Fruit fly (Drosophila melanogaster) whole organism, prepupa: ENCODE measurements around the gene CG32755.

ENCODE experiments used
- Blimp-1 ChIP-seq: fragments of 200-800 bp; sonication (Bioruptor generic); optimal IDR thresholded peaks from 3 replicates; lab custom pipeline; 2017; ENCODE audit warnings: missing biosample characterization, missing genetic modification characterization, mild to moderate bottlenecking, moderate library complexity, missing genetic modification reagents
- CG10631 ChIP-seq: fragments of 200-800 bp; sonication (Bioruptor generic); optimal IDR thresholded peaks from 2 replicates; lab custom pipeline; 2016; ENCODE audit warnings: missing biosample characterization, missing genetic modification characterization
- CG10669 ChIP-seq: fragments of 200-800 bp; sonication (Bioruptor generic); optimal IDR thresholded peaks from 3 replicates; lab custom pipeline; 2018; ENCODE audit warnings: missing biosample characterization, mild to moderate bottlenecking, missing genetic modification characterization, moderate library complexity
- CG11294 ChIP-seq: fragments of 200-800 bp; sonication (Bioruptor generic); IDR thresholded peaks from 2 replicates; pipeline ENCODE4 v1.3.6; 2022; ENCODE audit warnings: missing biosample characterization, missing genetic modification characterization
- CG11902 ChIP-seq: fragments of 200-800 bp; sonication (Bioruptor generic); optimal IDR thresholded peaks from 3 replicates; lab custom pipeline; 2016; ENCODE audit warnings: missing biosample characterization, missing genetic modification characterization
- CG1621 ChIP-seq: fragments of 200-800 bp; sonication (Bioruptor generic); optimal IDR thresholded peaks from 3 replicates; lab custom pipeline; 2018; ENCODE audit warnings: missing biosample characterization, mild to moderate bottlenecking, missing genetic modification characterization
- CG16779 ChIP-seq: fragments of 200-800 bp; sonication (Bioruptor generic); optimal IDR thresholded peaks from 3 replicates; lab custom pipeline; 2017; ENCODE audit warnings: missing biosample characterization, mild to moderate bottlenecking, missing genetic modification characterization
- CG31627 ChIP-seq: fragments of 200-800 bp; sonication (Bioruptor generic); optimal IDR thresholded peaks from 3 replicates; lab custom pipeline; 2016; ENCODE audit warnings: missing biosample characterization, missing genetic modification characterization
- CG32006 ChIP-seq: fragments of 200-800 bp; sonication (Bioruptor generic); optimal IDR thresholded peaks from 3 replicates; lab custom pipeline; 2017; ENCODE audit warnings: missing biosample characterization, mild to moderate bottlenecking, missing genetic modification characterization
- CG3919 ChIP-seq: fragments of 200-800 bp; sonication (Bioruptor generic); optimal IDR thresholded peaks from 3 replicates; lab custom pipeline; 2016; ENCODE audit warnings: missing biosample characterization, missing genetic modification characterization
- CG4318 ChIP-seq: fragments of 200-800 bp; sonication (Bioruptor generic); optimal IDR thresholded peaks from 3 replicates; lab custom pipeline; 2017; ENCODE audit warnings: missing biosample characterization, mild to moderate bottlenecking, missing genetic modification characterization
- CG6163 ChIP-seq: fragments of 200-800 bp; sonication (Bioruptor generic); IDR thresholded peaks from 3 replicates; pipeline ENCODE4 v1.3.6; 2022; ENCODE audit warnings: missing biosample characterization, missing genetic modification characterization
- CG6276 ChIP-seq: fragments of 200-800 bp; sonication (Bioruptor generic); optimal IDR thresholded peaks from 2 replicates; lab custom pipeline; 2017; ENCODE audit warnings: missing biosample characterization, mild to moderate bottlenecking, missing genetic modification characterization
- CG6792 ChIP-seq: fragments of 200-800 bp; sonication (Bioruptor generic); optimal IDR thresholded peaks from 3 replicates; lab custom pipeline; 2016; ENCODE audit warnings: missing biosample characterization, missing genetic modification characterization
- CG6854 ChIP-seq: fragments of 200-800 bp; sonication (Bioruptor generic); optimal IDR thresholded peaks from 2 replicates; lab custom pipeline; 2017; ENCODE audit warnings: missing biosample characterization, mild to moderate bottlenecking, missing genetic modification characterization
- CG7368 ChIP-seq: fragments of 200-800 bp; sonication (Bioruptor generic); optimal IDR thresholded peaks from 3 replicates; lab custom pipeline; 2016; ENCODE audit warnings: missing biosample characterization, missing genetic modification characterization
- CG8119 ChIP-seq: fragments of 200-800 bp; sonication (Bioruptor generic); IDR thresholded peaks from 3 replicates; pipeline ENCODE4 v1.3.6; 2022; ENCODE audit warnings: missing biosample characterization, missing genetic modification characterization
- CG8632 ChIP-seq: fragments of 200-800 bp; sonication (Bioruptor generic); optimal IDR thresholded peaks from 3 replicates; lab custom pipeline; 2016; ENCODE audit warnings: missing biosample characterization, missing genetic modification characterization
- CG9139 ChIP-seq: fragments of 200-800 bp; sonication (Bioruptor generic); optimal IDR thresholded peaks from 3 replicates; lab custom pipeline; 2017; ENCODE audit warnings: missing biosample characterization, mild to moderate bottlenecking, missing genetic modification characterization
- Eip75B ChIP-seq: fragments of 200-800 bp; sonication (Bioruptor generic); optimal IDR thresholded peaks from 3 replicates; lab custom pipeline; 2016; ENCODE audit warnings: missing biosample characterization, missing genetic modification characterization
- Eip78C ChIP-seq: fragments of 200-800 bp; sonication (Bioruptor generic); peaks from one replicate; lab custom pipeline; 2016; ENCODE audit warnings: missing biosample characterization, missing genetic modification characterization
- Eip93F ChIP-seq: fragments of 200-800 bp; sonication (Bioruptor generic); optimal IDR thresholded peaks from 2 replicates; lab custom pipeline; 2016; ENCODE audit warnings: missing biosample characterization, mild to moderate bottlenecking, missing genetic modification characterization
- Ets21C ChIP-seq: fragments of 200-800 bp; sonication (Bioruptor generic); optimal IDR thresholded peaks from 3 replicates; lab custom pipeline; 2016; ENCODE audit warnings: missing biosample characterization, missing genetic modification characterization
- Ets96B ChIP-seq: fragments of 200-800 bp; optimal IDR thresholded peaks from 2 replicates; lab custom pipeline; 2019; ENCODE audit warnings: missing biosample characterization, mild to moderate bottlenecking, missing genetic modification characterization, moderate library complexity
- Gug ChIP-seq: fragments of 200-800 bp; sonication (Bioruptor generic); IDR thresholded peaks from 2 replicates; pipeline ENCODE4 v1.3.6; 2022; ENCODE audit warnings: missing biosample characterization, missing genetic modification characterization
- Hr38 ChIP-seq: sonication (Bioruptor generic); optimal IDR thresholded peaks from 2 replicates; lab custom pipeline; 2016; ENCODE audit warnings: missing biosample characterization, missing genetic modification characterization
- Hr39 ChIP-seq: fragments of 200-800 bp; sonication (Bioruptor generic); optimal IDR thresholded peaks from 2 replicates; lab custom pipeline; 2016; ENCODE audit warnings: missing biosample characterization, missing genetic modification characterization
- Hr4 ChIP-seq: fragments of 200-800 bp; sonication (Bioruptor generic); optimal IDR thresholded peaks from 3 replicates; lab custom pipeline; 2016; ENCODE audit warnings: missing biosample characterization, missing genetic modification characterization
- Lpt ChIP-seq: fragments of 200-800 bp; sonication (Bioruptor generic); optimal IDR thresholded peaks from 3 replicates; lab custom pipeline; 2016; ENCODE audit warnings: missing biosample characterization, missing genetic modification characterization
- Met ChIP-seq: fragments of 200-800 bp; sonication (Bioruptor generic); optimal IDR thresholded peaks from 3 replicates; lab custom pipeline; 2016; ENCODE audit warnings: missing biosample characterization, missing genetic modification characterization
- OdsH ChIP-seq: fragments of 200-800 bp; sonication (Bioruptor generic); optimal IDR thresholded peaks from 3 replicates; lab custom pipeline; 2016; ENCODE audit warnings: missing biosample characterization, missing genetic modification characterization
- Sox102F ChIP-seq: fragments of 200-800 bp; sonication (Bioruptor generic); optimal IDR thresholded peaks from 2 replicates; lab custom pipeline; 2016; ENCODE audit warnings: missing biosample characterization, mild to moderate bottlenecking, missing genetic modification characterization
- Sox14 ChIP-seq: fragments of 200-800 bp; sonication (Bioruptor generic); optimal IDR thresholded peaks from 3 replicates; lab custom pipeline; 2016; ENCODE audit warnings: missing biosample characterization, missing genetic modification characterization
- achi ChIP-seq: fragments of 200-800 bp; sonication (Bioruptor generic); optimal IDR thresholded peaks from 3 replicates; lab custom pipeline; 2016; ENCODE audit warnings: missing biosample characterization, missing genetic modification characterization
- acj6 ChIP-seq: fragments of 200-800 bp; sonication (Bioruptor generic); optimal IDR thresholded peaks from 3 replicates; lab custom pipeline; 2016; ENCODE audit warnings: missing biosample characterization, missing genetic modification characterization
- cyc ChIP-seq: fragments of 200-800 bp; sonication (Bioruptor generic); optimal IDR thresholded peaks from 3 replicates; lab custom pipeline; 2016; ENCODE audit warnings: missing biosample characterization, missing genetic modification characterization
- dac ChIP-seq: fragments of 200-800 bp; sonication (Bioruptor generic); optimal IDR thresholded peaks from 2 replicates; lab custom pipeline; 2017; ENCODE audit warnings: missing biosample characterization, mild to moderate bottlenecking, missing genetic modification characterization
- dsx ChIP-seq: fragments of 200-800 bp; optimal IDR thresholded peaks from 3 replicates; lab custom pipeline; 2019; ENCODE audit warnings: missing biosample characterization, mild to moderate bottlenecking, missing genetic modification characterization, moderate library complexity; ENCODE audit not compliant: poor library complexity, severe bottlenecking
- esn ChIP-seq: fragments of 200-800 bp; sonication (Bioruptor generic); optimal IDR thresholded peaks from 2 replicates; lab custom pipeline; 2016; ENCODE audit warnings: missing biosample characterization, mild to moderate bottlenecking, missing genetic modification characterization, moderate library complexity
- fd59A ChIP-seq: fragments of 200-800 bp; sonication (Bioruptor generic); optimal IDR thresholded peaks from 2 replicates; lab custom pipeline; 2017; ENCODE audit warnings: missing biosample characterization, mild to moderate bottlenecking, missing genetic modification characterization, missing genetic modification reagents
- fd85E ChIP-seq: fragments of 200-800 bp; sonication (Bioruptor generic); optimal IDR thresholded peaks from 3 replicates; lab custom pipeline; 2016; ENCODE audit warnings: missing biosample characterization, missing genetic modification characterization
- fkh ChIP-seq: fragments of 200-800 bp; sonication (Bioruptor generic); optimal IDR thresholded peaks from 3 replicates; lab custom pipeline; 2017; ENCODE audit warnings: missing biosample characterization, mild to moderate bottlenecking, missing genetic modification characterization, moderate library complexity
- pdm3 ChIP-seq: fragments of 200-800 bp; sonication (Bioruptor generic); optimal IDR thresholded peaks from 3 replicates; lab custom pipeline; 2016; ENCODE audit warnings: missing biosample characterization, missing genetic modification characterization
- salr ChIP-seq, 2 experiments: fragments of 200-800 bp; sonication (Bioruptor generic); optimal IDR thresholded peaks; 3 replicates each; lab custom pipeline; 2016 to 2018; ENCODE audit warnings: missing biosample characterization in 2 of 2, missing genetic modification characterization in 2 of 2, mild to moderate bottlenecking in 1 of 2
- svp ChIP-seq: fragments of 200-800 bp; sonication (Bioruptor generic); peaks from one replicate; lab custom pipeline; 2016; ENCODE audit warnings: missing biosample characterization, missing genetic modification characterization
- vri ChIP-seq: fragments of 200-800 bp; sonication (Bioruptor generic); optimal IDR thresholded peaks from 3 replicates; lab custom pipeline; 2016; ENCODE audit warnings: missing biosample characterization, mild to moderate bottlenecking, missing genetic modification characterization

CG32755 gene

dm6 chrX:5968094-5968723 lies 18.2 kb downstream of the CG32755 start (continued):
- TF ChIP-seq CG32006 = peak; percentile 79
- peak; percentile 62 for TF ChIP-seq Sox14 (GFP tag; lab: Kevin White, UChicago)
- no peak for TF ChIP-seq cyc (GFP tag; lab: Kevin White, UChicago)
- TF ChIP-seq vri (GFP tag; lab: Kevin White, UChicago) = no peak
- peak; percentile 54 for TF ChIP-seq pdm3 (GFP tag; lab: Kevin White, UChicago)
- TF ChIP-seq fd85E (GFP tag; lab: Kevin White, UChicago) = no peak
- peak; percentile 3 for TF ChIP-seq CG31627 (GFP tag; lab: Kevin White, UChicago)
- TF ChIP-seq CG10669 (GFP tag; lab: Kevin White, UChicago) = peak; percentile 53
- no peak for TF ChIP-seq Ets21C
- TF ChIP-seq Hr38 = no peak
- TF ChIP-seq CG6854 (GFP tag; lab: Kevin White, UChicago) = no peak
- TF ChIP-seq salr (GFP tag; optimal IDR thresholded peaks at IDR 0.05; lab: Kevin White, UChicago) = peak; percentile 53 to 58
- peak; percentile 30 for TF ChIP-seq fd59A
- TF ChIP-seq Sox102F (GFP tag; lab: Kevin White, UChicago) = peak; percentile 18
- peak; percentile 74 for TF ChIP-seq Hr4 (GFP tag; lab: Kevin White, UChicago)
- TF ChIP-seq CG3919 (GFP tag; lab: Kevin White, UChicago) = peak; percentile 65
- TF ChIP-seq CG6163 (GFP tag; lab: Robert Waterston, UW) = peak; percentile 91

DNA sequence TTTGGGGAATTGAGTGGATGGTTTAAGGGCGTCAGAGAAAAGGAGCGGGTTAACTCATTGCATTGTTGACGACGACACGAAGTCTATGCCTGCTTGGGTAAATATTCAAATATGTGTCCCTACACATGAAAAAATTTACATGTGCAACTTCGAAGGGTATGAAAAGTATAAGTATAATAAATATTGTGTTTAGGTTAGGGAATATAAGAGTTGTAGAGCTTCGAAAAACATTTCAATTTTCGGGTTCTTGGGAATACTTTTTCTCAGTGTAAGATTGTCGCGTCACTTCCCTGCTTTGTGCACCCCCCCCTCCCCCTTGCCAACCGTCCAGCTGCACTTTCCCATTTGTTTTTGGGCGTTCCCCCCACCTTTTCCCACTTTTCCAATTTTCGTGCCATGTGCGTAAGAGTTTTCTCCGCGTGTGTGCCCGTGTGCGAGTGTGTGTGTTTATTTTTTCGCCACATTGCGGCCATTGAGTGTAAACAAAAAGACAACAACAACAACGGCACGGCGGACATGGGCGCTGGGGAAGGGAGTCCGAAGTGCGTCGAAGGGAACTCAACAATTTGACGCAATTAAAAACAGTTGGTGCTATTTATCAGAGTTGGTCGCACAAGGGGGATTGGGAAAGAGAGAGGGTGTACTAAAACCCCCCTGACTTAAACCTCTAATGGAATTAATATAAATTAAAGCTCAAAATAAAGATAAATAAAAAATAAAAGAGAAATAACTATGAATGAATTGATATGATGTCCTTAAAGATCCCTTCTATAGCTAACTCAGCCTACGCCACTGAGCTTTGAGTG lies 20.0 kb downstream of the CG32755 start:
- TF ChIP-seq Hr39 (GFP tag; lab: Kevin White, UChicago) = no peak
- no peak for TF ChIP-seq CG11902 (GFP tag; lab: Kevin White, UChicago)
- TF ChIP-seq fd59A = no peak
- TF ChIP-seq CG6854 (GFP tag; lab: Kevin White, UChicago) = no peak
- peak; percentile 79 for TF ChIP-seq svp (GFP tag; lab: Kevin White, UChicago)
- peak; percentile 31 for TF ChIP-seq CG4318
- TF ChIP-seq CG31627 (GFP tag; lab: Kevin White, UChicago) = peak; percentile 25
- TF ChIP-seq CG6792 (GFP tag; lab: Kevin White, UChicago) = peak; percentile 34
- peak; percentile 43 for TF ChIP-seq Hr4 (GFP tag; lab: Kevin White, UChicago)
- TF ChIP-seq vri (GFP tag; lab: Kevin White, UChicago) = no peak
- TF ChIP-seq CG32006 = peak; percentile 62
- TF ChIP-seq Hr38 = no peak
- TF ChIP-seq CG11294 (GFP tag; lab: Robert Waterston, UW) = no peak
- TF ChIP-seq dsx (GFP tag; lab: Kevin White, UChicago) = peak; percentile 27
- TF ChIP-seq dac (GFP tag; lab: Kevin White, UChicago) = no peak
- peak; percentile 33 for TF ChIP-seq Ets96B (tag; lab: Kevin White, UChicago)
- TF ChIP-seq CG7368 = no peak
- no peak for TF ChIP-seq CG9139 (GFP tag; lab: Kevin White, UChicago)
- TF ChIP-seq Eip78C = peak; percentile 86
- peak; percentile 33 for TF ChIP-seq OdsH (GFP tag; lab: Kevin White, UChicago)
- TF ChIP-seq esn (GFP tag; lab: Kevin White, UChicago) = peak; percentile 50
- peak; percentile 39 for TF ChIP-seq fkh (GFP tag; lab: Kevin White, UChicago)
- TF ChIP-seq cyc (GFP tag; lab: Kevin White, UChicago) = peak; percentile 29
- TF ChIP-seq CG6163 (GFP tag; lab: Robert Waterston, UW) = peak; percentile 59
- TF ChIP-seq CG3919 (GFP tag; lab: Kevin White, UChicago) = peak; percentile 16
- TF ChIP-seq achi (GFP tag; lab: Kevin White, UChicago) = peak; percentile 38
- 0 out of 3 replicates have a peak, but pooled peaks have one; percentile 22 for TF ChIP-seq CG8119 (GFP tag; lab: Robert Waterston, UW)
- TF ChIP-seq Lpt = peak; percentile 10
- peak; percentile 31 for TF ChIP-seq CG8632 (GFP tag; lab: Kevin White, UChicago)
- peak; percentile 33 for TF ChIP-seq Gug
- no peak for TF ChIP-seq CG6276 (GFP tag; lab: Kevin White, UChicago)
- TF ChIP-seq Blimp-1 (GFP tag; lab: Kevin White, UChicago) = peak; percentile 17
- TF ChIP-seq CG1621 (tag; lab: Kevin White, UChicago) = no peak
- TF ChIP-seq Sox102F (GFP tag; lab: Kevin White, UChicago) = peak; percentile 18
- no peak for TF ChIP-seq CG16779 (tag; lab: Kevin White, UChicago)
- TF ChIP-seq CG10631 (GFP tag; lab: Kevin White, UChicago) = peak; percentile 46
- TF ChIP-seq Met (GFP tag; lab: Kevin White, UChicago) = peak; percentile 39
- TF ChIP-seq Eip93F (GFP tag; lab: Kevin White, UChicago) = no peak
- peak; percentile 22 for TF ChIP-seq acj6 (GFP tag; lab: Kevin White, UChicago)
- no peak for TF ChIP-seq Eip75B (GFP tag; lab: Kevin White, UChicago)
